Worm (Caenorhabditis elegans) whole organism, L2 larva: ENCODE results near the gene srg-21.

Experiments used
- aly-2 ChIP-seq: fragments of 150-350 bp; optimal IDR thresholded peaks from 2 replicates; lab custom pipeline; 2014; ENCODE audit warnings: missing biosample characterization, missing genetic modification characterization
- ama-1 ChIP-seq: fragments of 150-350 bp; optimal IDR thresholded peaks from 2 replicates; lab custom pipeline; 2018; ENCODE audit warnings: inconsistent platforms
- ceh-82 ChIP-seq: fragments of 150-350 bp; optimal IDR thresholded peaks from 2 replicates; lab custom pipeline; 2014; ENCODE audit warnings: missing biosample characterization, missing genetic modification characterization
- lin-13 ChIP-seq: fragments of 150-350 bp; optimal IDR thresholded peaks from 2 replicates; lab custom pipeline; 2014; ENCODE audit warnings: missing biosample characterization, missing genetic modification reagents, missing genetic modification characterization
- lsy-2 ChIP-seq, 2 experiments: fragments of 150-350 bp in 1 of 2; sonication (generic microtip) in 1 of 2; optimal IDR thresholded peaks; 2 replicates each; lab custom pipeline; 2014 to 2017; ENCODE audit warnings: missing biosample characterization in 2 of 2, missing genetic modification characterization in 2 of 2
- mab-5 ChIP-seq: fragments of 150-350 bp; optimal IDR thresholded peaks from 2 replicates; lab custom pipeline; 2014; ENCODE audit warnings: missing biosample characterization, missing genetic modification characterization
- mdl-1 ChIP-seq, 2 experiments: fragments of 150-350 bp in 1 of 2; sonication (generic microtip) in 1 of 2; optimal IDR thresholded peaks; 2 replicates each; lab custom pipeline; 2017; ENCODE audit warnings: missing biosample characterization in 2 of 2, missing genetic modification characterization in 2 of 2
- nhr-12 ChIP-seq: fragments of 150-350 bp; optimal IDR thresholded peaks from 2 replicates; lab custom pipeline; 2014; ENCODE audit warnings: missing biosample characterization, missing genetic modification characterization
- nhr-77 ChIP-seq: fragments of 150-350 bp; optimal IDR thresholded peaks from 2 replicates; lab custom pipeline; 2014; ENCODE audit warnings: missing biosample characterization, missing genetic modification characterization
- skn-1 ChIP-seq: sonication (generic microtip); optimal IDR thresholded peaks from 2 replicates; lab custom pipeline; 2017; ENCODE audit warnings: missing biosample characterization, missing genetic modification characterization
- snpc-4 ChIP-seq: fragments of 150-350 bp; optimal IDR thresholded peaks from 2 replicates; lab custom pipeline; 2014; ENCODE audit warnings: missing biosample characterization, missing genetic modification characterization
- unc-39 ChIP-seq: fragments of 150-350 bp; optimal IDR thresholded peaks from 2 replicates; lab custom pipeline; 2014; ENCODE audit warnings: missing biosample characterization, missing genetic modification characterization
- zag-1 ChIP-seq: fragments of 150-350 bp; optimal IDR thresholded peaks from 2 replicates; lab custom pipeline; 2014; ENCODE audit warnings: missing biosample characterization, missing genetic modification characterization

ce11 chrII:3065086-3065485 lies 26.1 kb downstream of the srg-21 start:
- TF ChIP-seq mab-5 (tag; lab: Kevin White, UChicago) (no peak), ama-1 (lab: Kevin White, UChicago) (no peak), lin-13 (GFP tag; lab: Kevin White, UChicago) (no peak), nhr-12 (tag; lab: Kevin White, UChicago) (no peak), snpc-4 (tag; lab: Kevin White, UChicago) (no peak), skn-1 (tag; lab: Kevin White, UChicago) (no peak), lsy-2 (tag; optimal IDR thresholded peaks at IDR 0.05; lab: Kevin White, UChicago) (no peak), mdl-1 (tag; optimal IDR thresholded peaks at IDR 0.05; lab: Kevin White, UChicago) (no peak), zag-1 (tag; lab: Kevin White, UChicago) (no peak), aly-2 (no peak), unc-39 (tag; lab: Kevin White, UChicago) (no peak), nhr-77 (tag; lab: Kevin White, UChicago) (no peak), ceh-82 (tag; lab: Kevin White, UChicago) (no peak)
